Worm (Caenorhabditis elegans) whole organism, L4 larva: Measurements from ENCODE around the gene metl-18.
"Not testable (repeated sequence)": the region's sequence is repeated elsewhere in the genome, so short reads cannot be mapped to it uniquely, and the experiment has no call there.

Source experiments
- F26F4.8 ChIP-seq: fragments of 200-800 bp; sonication (Bioruptor generic); conservative IDR thresholded peaks from 2 replicates; pipeline ENCODE4 v1.3.6; 2022; ENCODE audit warnings: missing genetic modification characterization, missing compliant biosample characterization
- F44E2.7 ChIP-seq: fragments of 200-800 bp; sonication (Bioruptor generic); IDR thresholded peaks from 2 replicates; pipeline ENCODE4 v2.1.2; 2022; ENCODE audit warnings: missing genetic modification characterization, missing compliant biosample characterization
- T26A8.4 ChIP-seq: fragments of 200-800 bp; sonication (Bioruptor generic); IDR thresholded peaks from 2 replicates; pipeline ENCODE4 v1.3.6; 2022; ENCODE audit warnings: missing genetic modification characterization, missing compliant biosample characterization
- Y5F2A.4 ChIP-seq: fragments of 200-800 bp; sonication (Bioruptor generic); optimal IDR thresholded peaks from 2 replicates; lab custom pipeline; 2018; ENCODE audit warnings: mild to moderate bottlenecking, missing genetic modification characterization, missing compliant biosample characterization
- aha-1 ChIP-seq: fragments of 150-350 bp; peaks from one replicate; lab custom pipeline; 2014; ENCODE audit warnings: missing biosample characterization, missing genetic modification characterization
- attf-4 ChIP-seq: sonication (generic microtip); optimal IDR thresholded peaks from 3 replicates; lab custom pipeline; 2017; ENCODE audit warnings: missing biosample characterization, missing genetic modification characterization
- ceh-28 ChIP-seq: fragments of 150-350 bp; optimal IDR thresholded peaks from 2 replicates; lab custom pipeline; 2014; ENCODE audit warnings: missing biosample characterization, missing genetic modification reagents, missing genetic modification characterization
- cey-2 ChIP-seq: sonication (generic microtip); optimal IDR thresholded peaks from 3 replicates; lab custom pipeline; 2017; ENCODE audit warnings: missing genetic modification characterization, mild to moderate bottlenecking, missing compliant biosample characterization, antibody characterized with exemption, borderline replicate concordance; ENCODE audit not compliant: insufficient read depth
- daf-12 ChIP-seq: fragments of 150-350 bp; optimal IDR thresholded peaks from 2 replicates; lab custom pipeline; 2014; ENCODE audit warnings: missing biosample characterization, missing genetic modification reagents, missing genetic modification characterization
- dmd-6 ChIP-seq: fragments of 200-800 bp; sonication (Bioruptor generic); IDR thresholded peaks from 2 replicates; pipeline ENCODE4 v1.3.6; 2022; ENCODE audit warnings: missing genetic modification reagents, missing genetic modification characterization, missing compliant biosample characterization
- dmd-8 ChIP-seq: fragments of 200-800 bp; sonication (Bioruptor generic); IDR thresholded peaks from 2 replicates; pipeline ENCODE4 v1.3.6; 2022; ENCODE audit warnings: missing genetic modification characterization, missing compliant biosample characterization
- dmd-9 ChIP-seq: fragments of 200-800 bp; sonication (Bioruptor generic); IDR thresholded peaks from 2 replicates; pipeline ENCODE4 v1.3.6; 2022; ENCODE audit warnings: missing genetic modification reagents, missing genetic modification characterization, missing compliant biosample characterization
- dve-1 ChIP-seq: sonication (generic microtip); optimal IDR thresholded peaks from 2 replicates; lab custom pipeline; 2017; ENCODE audit warnings: antibody characterized with exemption, mild to moderate bottlenecking, missing genetic modification characterization, missing compliant biosample characterization; ENCODE audit not compliant: insufficient read depth
- hif-1 ChIP-seq, 2 experiments: sonication (generic microtip); optimal IDR thresholded peaks; 2 replicates each; lab custom pipeline; 2016 to 2017; ENCODE audit warnings: missing compliant biosample characterization in 2 of 2, missing genetic modification characterization in 2 of 2, missing genetic modification reagents in 2 of 2, missing genotype in 2 of 2, mild to moderate bottlenecking in 1 of 2
- hlh-11 ChIP-seq: fragments of 200-800 bp; sonication (Bioruptor generic); optimal IDR thresholded peaks from 2 replicates; lab custom pipeline; 2018; ENCODE audit warnings: mild to moderate bottlenecking, missing genetic modification characterization, missing compliant biosample characterization
- lin-15B ChIP-seq: fragments of 150-350 bp; sonication (generic microtip); optimal IDR thresholded peaks from 3 replicates; lab custom pipeline; 2014; ENCODE audit warnings: missing biosample characterization, missing genetic modification characterization
- lin-29 ChIP-seq: fragments of 200-800 bp; sonication (Bioruptor generic); IDR thresholded peaks from 2 replicates; pipeline ENCODE4 v1.3.6; 2022; ENCODE audit warnings: missing genetic modification reagents, missing genetic modification characterization, missing compliant biosample characterization
- lin-39 ChIP-seq: fragments of 150-350 bp; optimal IDR thresholded peaks from 2 replicates; lab custom pipeline; 2014; ENCODE audit warnings: missing biosample characterization, missing genetic modification reagents, missing genetic modification characterization
- lsy-2 ChIP-seq, 2 experiments: fragments of 150-350 bp in 1 of 2; sonication (generic microtip) in 1 of 2; optimal IDR thresholded peaks; 2 replicates each; lab custom pipeline; 2014 to 2017; ENCODE audit warnings: missing biosample characterization in 2 of 2, missing genetic modification characterization in 2 of 2
- mdl-1 ChIP-seq, 2 experiments: fragments of 150-350 bp in 1 of 2; sonication (generic microtip) in 1 of 2; optimal IDR thresholded peaks; 2 replicates each; lab custom pipeline; 2014 to 2017; ENCODE audit warnings: missing biosample characterization in 2 of 2, missing genetic modification characterization in 2 of 2
- mep-1 ChIP-seq: fragments of 150-350 bp; sonication (generic microtip); optimal IDR thresholded peaks from 3 replicates; lab custom pipeline; 2014; ENCODE audit warnings: missing biosample characterization, missing genetic modification characterization
- mxl-2 ChIP-seq: fragments of 200-800 bp; sonication (Bioruptor generic); conservative IDR thresholded peaks from 2 replicates; pipeline ENCODE4 v1.3.6; 2022; ENCODE audit warnings: missing genetic modification reagents, missing genetic modification characterization, missing compliant biosample characterization
- nhr-102 ChIP-seq: sonication (generic microtip); optimal IDR thresholded peaks from 2 replicates; lab custom pipeline; 2016; ENCODE audit warnings: mild to moderate bottlenecking, missing genetic modification characterization, moderate library complexity, missing compliant biosample characterization
- nhr-28 ChIP-seq: fragments of 150-350 bp; optimal IDR thresholded peaks from 2 replicates; lab custom pipeline; 2014; ENCODE audit warnings: missing biosample characterization, missing genetic modification characterization
- nhr-76 ChIP-seq: fragments of 150-350 bp; optimal IDR thresholded peaks from 2 replicates; lab custom pipeline; 2014; ENCODE audit warnings: missing biosample characterization, missing genetic modification characterization
- nhr-77 ChIP-seq: fragments of 150-350 bp; optimal IDR thresholded peaks from 2 replicates; lab custom pipeline; 2014; ENCODE audit warnings: missing biosample characterization, missing genetic modification characterization
- php-3 ChIP-seq: fragments of 200-800 bp; sonication (Bioruptor generic); IDR thresholded peaks from 2 replicates; pipeline ENCODE4 v1.3.6; 2022; ENCODE audit warnings: missing genetic modification reagents, missing genetic modification characterization, missing compliant biosample characterization
- pqm-1 ChIP-seq: sonication (generic microtip); optimal IDR thresholded peaks from 2 replicates; lab custom pipeline; 2017; ENCODE audit warnings: missing biosample characterization, missing genetic modification characterization
- sdz-12 ChIP-seq: fragments of 200-800 bp; sonication (Bioruptor generic); optimal IDR thresholded peaks from 2 replicates; lab custom pipeline; 2018; ENCODE audit warnings: mild to moderate bottlenecking, missing genetic modification characterization, missing compliant biosample characterization
- set-16 ChIP-seq: fragments of 200-800 bp; sonication (Bioruptor generic); IDR thresholded peaks from 2 replicates; pipeline ENCODE4 v1.3.6; 2022; ENCODE audit warnings: missing genetic modification reagents, missing genetic modification characterization, missing compliant biosample characterization
- snpc-1.2 ChIP-seq: fragments of 200-800 bp; sonication (Bioruptor generic); IDR thresholded peaks from 2 replicates; pipeline ENCODE4 v1.3.6; 2022; ENCODE audit warnings: missing genetic modification reagents, missing genetic modification characterization, missing compliant biosample characterization
- spr-1 ChIP-seq: sonication (generic microtip); optimal IDR thresholded peaks from 2 replicates; lab custom pipeline; 2016; ENCODE audit warnings: mild to moderate bottlenecking, missing genetic modification characterization, missing compliant biosample characterization
- unc-130 ChIP-seq: sonication (generic microtip); optimal IDR thresholded peaks from 2 replicates; lab custom pipeline; 2016; ENCODE audit warnings: missing genetic modification reagents, missing genetic modification characterization, missing compliant biosample characterization
- unc-62 ChIP-seq, 3 experiments: fragments of 150-350 bp in 1 of 3; sonication (generic microtip); optimal IDR thresholded peaks in 2 of 3; peaks in 1 of 3; 1 replicate in 1 of 3; 2 replicates in 2 of 3; lab custom pipeline; 2014 to 2017; ENCODE audit warnings: missing biosample characterization in 3 of 3, missing genetic modification characterization in 3 of 3, missing genetic modification reagents in 3 of 3, missing genotype in 1 of 3
- vab-7 ChIP-seq: fragments of 200-800 bp; sonication (Bioruptor generic); IDR thresholded peaks from 2 replicates; pipeline ENCODE4 v1.3.6; 2022; ENCODE audit warnings: missing genetic modification reagents, missing genetic modification characterization, missing compliant biosample characterization
- zag-1 ChIP-seq: fragments of 150-350 bp; optimal IDR thresholded peaks from 2 replicates; lab custom pipeline; 2014; ENCODE audit warnings: missing biosample characterization, missing genetic modification characterization
- zfp-3 ChIP-seq: fragments of 200-800 bp; sonication (Bioruptor generic); conservative IDR thresholded peaks from 2 replicates; pipeline ENCODE4 v1.3.6; 2022; ENCODE audit warnings: missing genetic modification reagents, missing genetic modification characterization, missing compliant biosample characterization
- zip-11 ChIP-seq: fragments of 200-800 bp; sonication (Bioruptor generic); IDR thresholded peaks from 2 replicates; pipeline ENCODE4 v1.3.6; 2022; ENCODE audit warnings: missing genetic modification characterization, missing compliant biosample characterization
- ztf-11 ChIP-seq: fragments of 150-350 bp; optimal IDR thresholded peaks from 2 replicates; lab custom pipeline; 2014; ENCODE audit warnings: missing biosample characterization, missing genetic modification characterization

metl-18 gene

ce11 chrIII:3428574-3428973, 3.0 kb downstream of the metl-18 start:
- TF ChIP-seq unc-62 (GFP tag; optimal IDR thresholded peaks at IDR 0.05 in 1 of 2; lab: Kevin White, UChicago) (peak in 1 of 2 experiments; percentile 95), unc-62 (tag; optimal IDR thresholded peaks at IDR 0.05; lab: Kevin White, UChicago) (no peak), spr-1 (no peak)

ce11 chrIII:3429761-3430160, 4.2 kb downstream of the metl-18 start:
- no peak for TF ChIP-seq zip-11 (GFP tag; lab: Robert Waterston, UW)
- no peak for TF ChIP-seq cey-2 (tag; lab: Kevin White, UChicago)
- peak; percentile 82 for TF ChIP-seq ceh-28 (tag; lab: Kevin White, UChicago)
- TF ChIP-seq, all 104 proteins: peak for 1

DNA sequence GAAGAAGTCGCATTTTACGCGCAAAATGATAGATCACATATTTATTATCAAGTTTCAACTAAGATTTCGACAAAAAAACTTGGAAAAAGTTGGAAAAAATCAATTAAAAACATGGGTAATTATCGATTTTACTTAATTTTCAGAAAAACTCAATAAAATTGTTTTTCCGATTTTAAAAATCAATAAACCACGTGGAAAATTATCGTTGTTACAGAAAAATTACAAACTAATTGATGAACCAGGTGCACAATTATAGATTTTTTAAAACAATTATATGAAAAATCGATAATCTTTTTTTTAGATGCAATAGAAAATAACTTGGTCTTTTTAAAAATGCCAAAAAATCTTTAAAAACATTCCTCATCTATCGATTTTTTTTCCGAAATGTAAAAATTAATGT, 5.1 kb downstream of the metl-18 start:
- TF ChIP-seq ceh-28 (tag; lab: Kevin White, UChicago): peak; percentile 61
- no peak for TF ChIP-seq ztf-11 (tag; lab: Kevin White, UChicago)

DNA sequence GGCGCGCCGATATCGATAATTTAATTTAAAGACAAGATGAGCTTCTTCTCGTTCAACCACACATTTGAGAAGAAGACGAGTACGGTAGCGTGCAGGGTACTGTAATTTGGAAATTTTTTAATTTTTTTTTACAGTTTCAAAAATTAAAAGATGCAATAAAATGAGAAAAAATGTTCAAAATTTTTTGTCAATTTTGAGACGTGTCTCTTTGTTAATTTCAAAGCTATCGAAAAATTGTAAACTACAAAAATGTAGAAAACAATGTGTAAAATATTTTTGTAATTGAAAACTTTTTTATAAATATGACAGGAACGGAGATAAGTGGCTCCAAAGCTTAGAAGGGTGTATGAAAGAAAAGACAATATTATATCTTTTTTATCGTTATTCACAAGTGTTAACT, 5.8 kb downstream of the metl-18 start, which contains the start of gene K01A11.1:
Gene K01A11.1 (minus strand): TSS at position 101 of the 400 bp plus-strand sequence.
- no peak for TF ChIP-seq sdz-12 (GFP tag; lab: Kevin White, UChicago)
- TF ChIP-seq nhr-76 (tag; lab: Kevin White, UChicago): no peak
- TF ChIP-seq zfp-3 (GFP tag; lab: Robert Waterston, UW): no peak
- no peak for TF ChIP-seq T26A8.4 (GFP tag; lab: Robert Waterston, UW)
- no peak for TF ChIP-seq lsy-2 (tag; optimal IDR thresholded peaks at IDR 0.05; lab: Kevin White, UChicago)
- no peak for TF ChIP-seq dmd-9 (GFP tag; lab: Robert Waterston, UW)
- TF ChIP-seq lin-15B: no peak
- TF ChIP-seq lin-39 (tag; lab: Kevin White, UChicago): no peak
- TF ChIP-seq pqm-1 (tag; lab: Kevin White, UChicago): no peak
- TF ChIP-seq daf-12 (tag; lab: Kevin White, UChicago): no peak
- TF ChIP-seq attf-4: no peak
- no peak for TF ChIP-seq mdl-1 (tag; optimal IDR thresholded peaks at IDR 0.05; lab: Kevin White, UChicago)
- no peak for TF ChIP-seq zip-11 (GFP tag; lab: Robert Waterston, UW)
- TF ChIP-seq dve-1: no peak
- TF ChIP-seq, all 104 proteins: peak for 0

ce11 chrIII:3433487-3434131, 8.1 kb downstream of the metl-18 start:
- TF ChIP-seq set-16 (GFP tag; lab: Robert Waterston, UW) (peak; percentile 84), unc-62 (GFP tag; optimal IDR thresholded peaks at IDR 0.05 in 1 of 2; lab: Kevin White, UChicago) (peak in 1 of 2 experiments; percentile 57)
- not testable (repeated sequence) for TF ChIP-seq unc-62 (tag; optimal IDR thresholded peaks at IDR 0.05; lab: Kevin White, UChicago)

DNA sequence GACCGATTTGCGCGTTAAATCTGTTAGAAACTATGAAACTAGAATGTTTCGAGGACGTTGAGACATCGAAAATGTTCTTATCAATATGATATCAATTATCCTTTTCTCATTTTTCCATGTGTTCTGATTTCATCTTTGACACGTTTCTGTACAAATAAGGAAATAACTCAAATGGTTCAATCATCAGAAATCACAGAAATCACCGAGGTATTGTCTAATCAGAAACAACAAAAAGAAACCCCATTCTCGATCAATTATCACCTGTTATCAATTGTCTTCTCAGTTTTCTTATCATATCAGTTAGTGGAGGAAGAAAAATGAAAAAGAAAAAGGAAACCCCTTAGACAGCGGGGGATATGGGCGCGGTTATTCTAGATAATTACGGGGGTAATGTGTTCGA, 9.6 kb downstream of the metl-18 start:
- no peak for TF ChIP-seq F44E2.7
- no peak for TF ChIP-seq php-3
- no peak for TF ChIP-seq nhr-77 (tag; lab: Kevin White, UChicago)
- TF ChIP-seq vab-7: no peak
- TF ChIP-seq snpc-1.2: no peak
- TF ChIP-seq dmd-6 (GFP tag; lab: Robert Waterston, UW): peak; percentile 60
- TF ChIP-seq spr-1: no peak
- peak; percentile 41 for TF ChIP-seq hlh-11 (tag; lab: Kevin White, UChicago)
- no peak for TF ChIP-seq dmd-8
- TF ChIP-seq mep-1 (tag; lab: Kevin White, UChicago): no peak
- TF ChIP-seq hif-1 (tag; optimal IDR thresholded peaks at IDR 0.05; lab: Kevin White, UChicago): no peak
- TF ChIP-seq mxl-2 (GFP tag; lab: Robert Waterston, UW): no peak
- TF ChIP-seq mdl-1 (tag; optimal IDR thresholded peaks at IDR 0.05; lab: Kevin White, UChicago): peak in 1 of 2 experiments; percentile 51
- no peak for TF ChIP-seq daf-12 (tag; lab: Kevin White, UChicago)
- peak; percentile 72 for TF ChIP-seq nhr-28 (tag; lab: Kevin White, UChicago)
- TF ChIP-seq nhr-102 (tag; lab: Kevin White, UChicago): no peak
- no peak for TF ChIP-seq zag-1 (tag; lab: Kevin White, UChicago)
- TF ChIP-seq F26F4.8: no peak
- TF ChIP-seq lin-29 (GFP tag; lab: Robert Waterston, UW): no peak
- no peak for TF ChIP-seq aha-1 (tag; lab: Kevin White, UChicago)
- TF ChIP-seq Y5F2A.4 (GFP tag; lab: Kevin White, UChicago): no peak
- TF ChIP-seq lsy-2 (tag; optimal IDR thresholded peaks at IDR 0.05; lab: Kevin White, UChicago): peak in 1 of 2 experiments; percentile 4
- peak in 1 of 2 experiments; percentile 99 for TF ChIP-seq unc-62 (GFP tag; optimal IDR thresholded peaks at IDR 0.05 in 1 of 2; lab: Kevin White, UChicago)
- no peak for TF ChIP-seq unc-62 (tag; optimal IDR thresholded peaks at IDR 0.05; lab: Kevin White, UChicago)
- TF ChIP-seq pqm-1 (tag; lab: Kevin White, UChicago): peak; percentile 60
- TF ChIP-seq unc-130 (GFP tag; lab: Kevin White, UChicago): no peak
